Fruit fly (Drosophila melanogaster): ENCODE measurements around the gene PrBP.

Gene PrBP

DNA sequence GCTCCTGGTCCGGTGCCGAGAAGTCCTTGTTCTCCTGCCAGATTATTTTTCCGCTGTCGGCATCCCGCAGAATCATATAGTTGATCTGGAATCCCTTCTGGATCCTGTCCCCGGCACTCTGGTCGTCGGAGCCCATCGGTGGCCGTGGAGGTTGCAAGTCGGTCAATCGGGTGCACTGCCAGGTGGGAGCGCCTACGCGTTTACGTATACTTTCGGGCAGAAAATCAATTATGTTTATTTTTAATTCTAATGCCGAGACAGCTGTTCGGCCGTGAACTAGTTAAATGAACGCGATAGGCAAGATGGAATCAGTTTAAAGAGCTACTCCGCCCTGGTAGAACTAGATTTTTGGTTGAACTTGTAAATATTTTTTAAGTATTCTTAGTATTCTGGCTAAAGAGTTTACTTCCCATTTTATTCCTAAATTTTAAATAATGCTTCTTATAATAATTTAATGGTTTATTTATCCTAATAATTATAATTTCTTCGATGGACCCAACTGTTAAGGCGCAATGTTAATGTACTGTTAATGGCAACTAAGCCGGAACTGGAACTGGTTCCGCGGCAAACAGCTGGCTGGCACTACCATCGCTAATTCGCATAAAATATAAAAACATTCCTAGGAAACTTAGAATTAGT lies at the start of gene PrBP, which contains the start of gene Trs23:
Gene PrBP, minus strand, starts transcription at position 288 of the 639 bp plus-strand sequence.
Gene Trs23, plus strand, starts transcription at position 564 of the 639 bp plus-strand sequence.
- TF ChIP-seq fd59A (GFP tag; optimal IDR thresholded peaks at IDR 0.05) (no peak), svp (GFP tag) (peak; percentile 19), esn (GFP tag; optimal IDR thresholded peaks at IDR 0.05) (peak; percentile 6)

DNA sequence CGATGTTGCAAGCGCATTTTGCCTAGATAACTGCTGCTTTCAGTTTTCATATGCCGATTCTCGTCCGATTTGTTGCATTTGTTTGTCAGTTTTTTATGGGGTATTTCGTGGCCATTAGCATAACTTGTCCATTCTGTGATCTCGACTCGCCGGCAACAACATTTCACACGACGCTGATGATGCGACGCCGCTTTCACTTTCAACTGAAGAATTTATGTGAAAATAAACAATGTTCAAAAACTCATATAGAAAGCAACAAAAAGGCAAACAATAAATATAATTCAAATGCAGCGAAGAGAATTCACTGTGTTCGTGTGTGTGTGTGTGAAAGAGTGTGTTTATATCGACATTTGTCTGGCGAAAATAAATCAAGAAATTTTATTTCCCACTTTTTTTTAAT lies 49.2 kb upstream of the PrBP start:
- TF ChIP-seq Blimp-1 (GFP tag; optimal IDR thresholded peaks at IDR 0.05) (peak; percentile 34), CG3032 (tag; optimal IDR thresholded peaks at IDR 0.05) (no peak)

DNA sequence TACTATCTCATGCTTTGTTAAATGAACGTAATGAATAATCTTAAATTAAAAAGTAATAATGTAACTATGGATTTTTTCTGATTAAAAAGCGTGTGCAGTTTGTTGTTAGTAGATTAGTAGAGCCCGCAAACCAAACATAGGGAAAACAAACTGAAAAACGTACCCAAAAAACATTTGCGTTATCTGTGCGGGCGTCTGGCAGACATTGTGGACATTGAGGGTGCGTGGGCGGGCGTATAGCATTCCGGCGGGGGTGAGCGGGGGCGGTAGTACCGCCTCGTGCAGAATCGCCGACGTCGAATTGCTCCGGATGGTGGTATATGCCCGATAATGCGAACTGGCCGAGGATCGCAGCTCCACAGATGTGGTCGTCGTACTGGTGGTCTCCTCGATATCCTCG lies 48.5 kb upstream of the PrBP start:
- no peak for TF ChIP-seq Sox15 (GFP tag; optimal IDR thresholded peaks at IDR 0.05)
- no peak for TF ChIP-seq CG3032 (tag; optimal IDR thresholded peaks at IDR 0.05)
- no peak for TF ChIP-seq CG31627 (GFP tag; optimal IDR thresholded peaks at IDR 0.05)
- peak; percentile 65 for TF ChIP-seq fkh (GFP tag; optimal IDR thresholded peaks at IDR 0.05)
- no peak for TF ChIP-seq lz (GFP tag; optimal IDR thresholded peaks at IDR 0.05)

DNA sequence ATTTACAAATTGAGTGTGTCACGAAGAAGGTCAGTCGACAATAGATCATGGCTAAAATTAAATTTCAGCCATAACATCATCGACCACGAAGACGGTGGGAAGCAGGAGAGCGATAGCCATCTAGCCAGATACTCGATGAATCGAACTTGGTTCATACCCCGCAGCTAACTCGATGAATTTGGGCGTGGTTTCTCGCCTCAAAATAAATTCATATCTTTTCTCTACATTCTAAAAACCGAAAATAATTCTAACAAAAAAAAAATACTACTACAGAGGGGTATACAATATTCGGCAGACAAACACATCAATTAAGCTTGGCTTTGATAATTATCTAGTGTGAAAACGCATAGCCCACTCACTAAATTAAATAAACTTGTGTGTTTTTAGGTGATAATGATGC lies 46.9 kb upstream of the PrBP start:
- TF ChIP-seq Blimp-1 (GFP tag; optimal IDR thresholded peaks at IDR 0.05) = no peak
- TF ChIP-seq CG6163 (GFP tag; IDR thresholded peaks at IDR 0.05) = peak; percentile 46; the same call in 1 of the 3 replicates
- TF ChIP-seq OdsH (GFP tag; optimal IDR thresholded peaks at IDR 0.05) = peak; percentile 16
- peak; percentile 3 for TF ChIP-seq Hr4 (GFP tag; optimal IDR thresholded peaks at IDR 0.05)
- TF ChIP-seq Gug (GFP tag; IDR thresholded peaks at IDR 0.05) = peak; percentile 12; the same call in 1 of the 2 replicates
- peak; percentile 62 for TF ChIP-seq Eip78C (GFP tag)
- no peak for TF ChIP-seq Lpt (GFP tag; optimal IDR thresholded peaks at IDR 0.05)
- no peak for TF ChIP-seq CG10631 (GFP tag; optimal IDR thresholded peaks at IDR 0.05)
- peak; percentile 11 for TF ChIP-seq CG32006 (GFP tag; optimal IDR thresholded peaks at IDR 0.05)
- peak; percentile 8 for TF ChIP-seq Hr39 (GFP tag; optimal IDR thresholded peaks at IDR 0.05)
- peak; percentile 8 for TF ChIP-seq CG31627 (GFP tag; optimal IDR thresholded peaks at IDR 0.05)

DNA sequence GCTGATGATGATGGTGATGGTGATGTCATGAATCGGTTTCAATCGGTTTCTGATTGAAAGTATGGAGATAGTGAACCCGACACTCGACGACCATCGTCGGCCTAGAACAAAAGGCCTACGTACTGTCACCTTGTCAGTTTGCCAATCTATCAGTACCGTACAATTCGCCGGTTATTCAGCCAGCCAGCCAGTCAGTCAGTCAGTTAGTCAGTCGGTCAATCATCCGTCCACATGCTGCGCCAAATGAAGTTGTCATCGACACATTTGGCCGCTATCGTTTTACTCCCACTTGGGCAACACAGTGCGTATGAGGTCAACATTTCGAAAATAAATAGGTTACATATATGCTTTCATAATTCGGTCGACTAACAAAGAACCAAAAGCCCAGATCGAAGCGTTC lies 35.3 kb upstream of the PrBP start:
- TF ChIP-seq fd85E (GFP tag; optimal IDR thresholded peaks at IDR 0.05) (no peak), vri (GFP tag; optimal IDR thresholded peaks at IDR 0.05) (peak; percentile 19)

DNA sequence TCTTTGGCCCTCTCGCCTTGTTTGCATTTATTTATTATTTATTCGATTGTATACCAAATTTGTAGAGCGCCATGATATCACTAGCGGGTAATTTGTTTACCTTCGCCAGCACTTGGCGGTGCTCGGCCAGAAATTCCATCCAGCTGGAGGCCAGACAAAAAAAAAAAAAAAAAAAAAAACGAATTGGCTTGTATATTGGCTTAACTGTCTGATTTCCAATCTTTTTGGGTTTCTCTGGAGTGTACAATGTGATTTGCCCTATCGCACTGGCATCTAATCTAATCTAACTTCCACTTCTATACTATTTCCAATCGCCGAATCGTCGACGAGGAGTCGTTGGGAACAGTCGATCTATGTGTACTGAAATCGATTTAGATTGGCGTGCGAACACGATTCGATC lies 34.0 kb upstream of the PrBP start:
- TF ChIP-seq Eip75B (GFP tag; optimal IDR thresholded peaks at IDR 0.05) (no peak), CG6808 (GFP tag; optimal IDR thresholded peaks at IDR 0.05) (no peak), Ets21C (GFP tag; optimal IDR thresholded peaks at IDR 0.05) (no peak), fkh (GFP tag; optimal IDR thresholded peaks at IDR 0.05) (peak; percentile 87), achi (GFP tag; optimal IDR thresholded peaks at IDR 0.05) (no peak), CG15336 (GFP tag; IDR thresholded peaks at IDR 0.05) (no peak)

DNA sequence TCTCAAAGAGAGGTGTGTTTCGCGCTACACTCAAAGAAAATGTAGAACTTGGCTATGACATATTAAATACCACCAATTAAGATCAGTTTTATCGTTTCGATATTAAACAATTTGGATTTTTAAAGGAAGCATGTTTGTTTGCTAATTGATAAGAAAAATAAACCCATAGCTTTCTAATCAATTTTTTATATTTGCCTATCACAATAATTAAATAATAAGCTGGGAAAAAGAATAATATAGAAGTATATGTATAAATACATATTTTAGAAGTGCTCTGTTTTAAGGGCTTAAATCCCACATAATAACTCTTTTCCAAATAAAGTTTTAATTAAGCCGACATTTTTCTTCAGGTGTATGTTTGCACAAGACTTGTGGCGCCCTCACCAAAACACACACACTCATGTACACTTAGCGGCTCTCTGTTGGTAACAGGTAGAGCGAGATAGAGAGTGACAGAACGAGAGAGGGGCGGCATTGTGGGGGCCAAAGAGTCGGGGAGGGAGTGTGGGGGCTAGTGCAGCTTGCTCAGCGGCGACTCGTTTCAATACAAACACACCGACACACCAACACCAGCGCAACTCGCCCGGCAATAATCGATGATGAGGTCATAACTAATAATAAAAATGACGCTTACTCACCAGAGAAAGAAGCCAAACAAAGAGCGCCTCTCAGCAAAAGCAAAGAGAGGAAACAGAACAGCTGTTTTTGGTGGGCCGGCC lies 32.0 kb upstream of the PrBP start:
- TF ChIP-seq acj6 (GFP tag; optimal IDR thresholded peaks at IDR 0.05) (peak; percentile 92), CG4318 (GFP tag; optimal IDR thresholded peaks at IDR 0.05) (peak; percentile 91), salr (GFP tag; optimal IDR thresholded peaks at IDR 0.05) (peak; percentile 37 to 97), lz (GFP tag; optimal IDR thresholded peaks at IDR 0.05) (peak; percentile 89), CG8319 (GFP tag; optimal IDR thresholded peaks at IDR 0.05) (peak; percentile 80), ss (GFP tag; optimal IDR thresholded peaks at IDR 0.05) (peak; percentile 86 to 88), CG11762 (GFP tag; optimal IDR thresholded peaks at IDR 0.05; ENCODE audit: insufficient read depth) (peak; percentile 83), dsx (GFP tag; optimal IDR thresholded peaks at IDR 0.05; ENCODE audit: poor library complexity, severe bottlenecking) (peak; percentile 85), CG7368 (GFP tag; optimal IDR thresholded peaks at IDR 0.05) (peak; percentile 79), CG10631 (GFP tag; optimal IDR thresholded peaks at IDR 0.05) (peak; percentile 95), fd85E (GFP tag; optimal IDR thresholded peaks at IDR 0.05) (peak; percentile 44), Hr38 (GFP tag; optimal IDR thresholded peaks at IDR 0.05) (no peak), CG10669 (GFP tag; optimal IDR thresholded peaks at IDR 0.05) (peak; percentile 83), Met (GFP tag; optimal IDR thresholded peaks at IDR 0.05) (peak; percentile 90), fd59A (GFP tag; optimal IDR thresholded peaks at IDR 0.05) (peak; percentile 93), spab (GFP tag; optimal IDR thresholded peaks at IDR 0.05) (peak; percentile 87), Blimp-1 (GFP tag; optimal IDR thresholded peaks at IDR 0.05) (peak; percentile 70)

Measured in whole organism, prepupa.